Worm (Caenorhabditis elegans): ENCODE results near the gene elo-6.

DNA sequence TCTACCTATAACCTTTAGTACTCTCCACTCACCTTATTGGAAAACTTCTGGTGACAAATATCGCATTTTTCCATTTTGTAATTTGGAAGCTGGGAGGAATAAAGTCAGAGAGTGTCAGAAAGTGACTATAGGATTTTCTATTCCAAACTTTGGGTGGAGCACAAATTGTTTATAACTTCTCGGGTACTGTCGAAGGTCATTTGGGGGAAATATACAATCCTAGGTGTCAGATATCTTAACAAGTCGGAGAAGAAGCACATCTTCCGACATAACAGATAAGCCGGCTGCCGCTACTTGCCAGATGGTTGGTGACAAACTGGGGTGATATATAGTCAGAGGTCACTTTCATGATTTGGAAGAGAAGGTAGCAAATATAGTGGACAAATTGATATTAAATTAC, 30.8 kb upstream of the elo-6 start, which contains the start of gene ehn-3:
- no peak for TF ChIP-seq W03F9.2 (tag; optimal IDR thresholded peaks at IDR 0.05)
- no peak for TF ChIP-seq dao-5 (tag; optimal IDR thresholded peaks at IDR 0.05)
- no peak for TF ChIP-seq him-1 (tag; optimal IDR thresholded peaks at IDR 0.05)
